Worm (Caenorhabditis elegans): Measurements from ENCODE around the gene mpst-7.

DNA sequence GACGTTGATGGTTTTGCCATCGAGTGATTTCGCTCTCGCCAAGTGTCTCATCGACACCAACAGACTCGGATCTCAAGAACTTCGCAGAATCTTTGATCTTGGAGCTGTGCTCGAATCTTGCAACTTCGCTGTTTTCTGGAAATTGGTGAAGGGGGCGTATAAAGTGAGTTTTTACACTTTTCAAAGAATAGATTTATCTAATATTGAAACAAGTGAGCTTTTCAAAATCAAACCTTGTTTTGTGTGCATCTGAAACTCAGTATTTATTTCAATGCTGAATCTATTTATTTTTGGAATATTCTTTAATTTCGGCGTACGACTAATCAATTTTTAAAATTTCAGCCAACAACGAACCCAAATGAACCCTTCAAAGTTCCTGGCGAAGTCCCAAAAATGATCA lies 6.7 kb downstream of the mpst-7 start:
- no peak for TF ChIP-seq T22C8.4 (GFP tag; IDR thresholded peaks at IDR 0.05)
- TF ChIP-seq klf-2 (GFP tag; conservative IDR thresholded peaks at IDR 0.05): no peak
- TF ChIP-seq med-1 (GFP tag; optimal IDR thresholded peaks at IDR 0.05; ENCODE audit: insufficient read depth): no peak
- no peak for TF ChIP-seq ref-1 (GFP tag; conservative IDR thresholded peaks at IDR 0.05)
- TF ChIP-seq flt-1 (GFP tag; IDR thresholded peaks at IDR 0.05): no peak
- no peak for TF ChIP-seq ztf-23 (GFP tag; IDR thresholded peaks at IDR 0.05)

Data from whole organism, midembryonic.